Fruit fly (Drosophila melanogaster) whole organism, prepupa: ENCODE measurements around the gene nes.
A peak's percentile ranks its signal among the peaks of the same experiment; 100 is the strongest.

Experiments used
- Blimp-1 ChIP-seq: fragments of 200-800 bp; sonication (Bioruptor generic); optimal IDR thresholded peaks from 3 replicates; lab custom pipeline; 2017; ENCODE audit warnings: missing biosample characterization, missing genetic modification characterization, mild to moderate bottlenecking, moderate library complexity, missing genetic modification reagents
- CG11294 ChIP-seq: fragments of 200-800 bp; sonication (Bioruptor generic); IDR thresholded peaks from 2 replicates; pipeline ENCODE4 v1.3.6; 2022; ENCODE audit warnings: missing biosample characterization, missing genetic modification characterization
- CG11902 ChIP-seq: fragments of 200-800 bp; sonication (Bioruptor generic); optimal IDR thresholded peaks from 3 replicates; lab custom pipeline; 2016; ENCODE audit warnings: missing biosample characterization, missing genetic modification characterization
- CG15336 ChIP-seq: fragments of 200-800 bp; sonication (Bioruptor generic); IDR thresholded peaks from 2 replicates; pipeline ENCODE4 v1.3.6; 2022; ENCODE audit warnings: missing biosample characterization, missing genetic modification characterization
- CG31627 ChIP-seq: fragments of 200-800 bp; sonication (Bioruptor generic); optimal IDR thresholded peaks from 3 replicates; lab custom pipeline; 2016; ENCODE audit warnings: missing biosample characterization, missing genetic modification characterization
- CG32006 ChIP-seq: fragments of 200-800 bp; sonication (Bioruptor generic); optimal IDR thresholded peaks from 3 replicates; lab custom pipeline; 2017; ENCODE audit warnings: missing biosample characterization, mild to moderate bottlenecking, missing genetic modification characterization
- CG34406 ChIP-seq: fragments of 200-800 bp; sonication (Bioruptor generic); optimal IDR thresholded peaks from 3 replicates; lab custom pipeline; 2016; ENCODE audit warnings: missing biosample characterization, missing genetic modification characterization
- CG6163 ChIP-seq: fragments of 200-800 bp; sonication (Bioruptor generic); IDR thresholded peaks from 3 replicates; pipeline ENCODE4 v1.3.6; 2022; ENCODE audit warnings: missing biosample characterization, missing genetic modification characterization
- CG8319 ChIP-seq: fragments of 200-800 bp; sonication (Bioruptor generic); optimal IDR thresholded peaks from 3 replicates; lab custom pipeline; 2016; ENCODE audit warnings: missing biosample characterization, missing genetic modification characterization
- CG9139 ChIP-seq: fragments of 200-800 bp; sonication (Bioruptor generic); optimal IDR thresholded peaks from 3 replicates; lab custom pipeline; 2017; ENCODE audit warnings: missing biosample characterization, mild to moderate bottlenecking, missing genetic modification characterization
- Eip75B ChIP-seq: fragments of 200-800 bp; sonication (Bioruptor generic); optimal IDR thresholded peaks from 3 replicates; lab custom pipeline; 2016; ENCODE audit warnings: missing biosample characterization, missing genetic modification characterization
- Eip78C ChIP-seq: fragments of 200-800 bp; sonication (Bioruptor generic); peaks from one replicate; lab custom pipeline; 2016; ENCODE audit warnings: missing biosample characterization, missing genetic modification characterization
- Hr38 ChIP-seq: sonication (Bioruptor generic); optimal IDR thresholded peaks from 2 replicates; lab custom pipeline; 2016; ENCODE audit warnings: missing biosample characterization, missing genetic modification characterization
- Hr4 ChIP-seq: fragments of 200-800 bp; sonication (Bioruptor generic); optimal IDR thresholded peaks from 3 replicates; lab custom pipeline; 2016; ENCODE audit warnings: missing biosample characterization, missing genetic modification characterization
- OdsH ChIP-seq: fragments of 200-800 bp; sonication (Bioruptor generic); optimal IDR thresholded peaks from 3 replicates; lab custom pipeline; 2016; ENCODE audit warnings: missing biosample characterization, missing genetic modification characterization
- Sox102F ChIP-seq: fragments of 200-800 bp; sonication (Bioruptor generic); optimal IDR thresholded peaks from 2 replicates; lab custom pipeline; 2016; ENCODE audit warnings: missing biosample characterization, mild to moderate bottlenecking, missing genetic modification characterization
- Sox14 ChIP-seq: fragments of 200-800 bp; sonication (Bioruptor generic); optimal IDR thresholded peaks from 3 replicates; lab custom pipeline; 2016; ENCODE audit warnings: missing biosample characterization, missing genetic modification characterization
- Sox15 ChIP-seq: fragments of 200-800 bp; sonication (Bioruptor generic); optimal IDR thresholded peaks from 3 replicates; lab custom pipeline; 2016; ENCODE audit warnings: missing biosample characterization, missing genetic modification characterization
- cyc ChIP-seq: fragments of 200-800 bp; sonication (Bioruptor generic); optimal IDR thresholded peaks from 3 replicates; lab custom pipeline; 2016; ENCODE audit warnings: missing biosample characterization, missing genetic modification characterization
- dac ChIP-seq: fragments of 200-800 bp; sonication (Bioruptor generic); optimal IDR thresholded peaks from 2 replicates; lab custom pipeline; 2017; ENCODE audit warnings: missing biosample characterization, mild to moderate bottlenecking, missing genetic modification characterization
- dsx ChIP-seq: fragments of 200-800 bp; optimal IDR thresholded peaks from 3 replicates; lab custom pipeline; 2019; ENCODE audit warnings: missing biosample characterization, mild to moderate bottlenecking, missing genetic modification characterization, moderate library complexity; ENCODE audit not compliant: poor library complexity, severe bottlenecking
- fd59A ChIP-seq: fragments of 200-800 bp; sonication (Bioruptor generic); optimal IDR thresholded peaks from 2 replicates; lab custom pipeline; 2017; ENCODE audit warnings: missing biosample characterization, mild to moderate bottlenecking, missing genetic modification characterization, missing genetic modification reagents
- lz ChIP-seq: fragments of 200-800 bp; sonication (Bioruptor generic); optimal IDR thresholded peaks from 3 replicates; lab custom pipeline; 2016; ENCODE audit warnings: missing biosample characterization, missing genetic modification characterization
- salr ChIP-seq, 2 experiments: fragments of 200-800 bp; sonication (Bioruptor generic); optimal IDR thresholded peaks; 3 replicates each; lab custom pipeline; 2016 to 2018; ENCODE audit warnings: missing biosample characterization in 2 of 2, missing genetic modification characterization in 2 of 2, mild to moderate bottlenecking in 1 of 2
- svp ChIP-seq: fragments of 200-800 bp; sonication (Bioruptor generic); peaks from one replicate; lab custom pipeline; 2016; ENCODE audit warnings: missing biosample characterization, missing genetic modification characterization
- vri ChIP-seq: fragments of 200-800 bp; sonication (Bioruptor generic); optimal IDR thresholded peaks from 3 replicates; lab custom pipeline; 2016; ENCODE audit warnings: missing biosample characterization, mild to moderate bottlenecking, missing genetic modification characterization

nes gene

DNA sequence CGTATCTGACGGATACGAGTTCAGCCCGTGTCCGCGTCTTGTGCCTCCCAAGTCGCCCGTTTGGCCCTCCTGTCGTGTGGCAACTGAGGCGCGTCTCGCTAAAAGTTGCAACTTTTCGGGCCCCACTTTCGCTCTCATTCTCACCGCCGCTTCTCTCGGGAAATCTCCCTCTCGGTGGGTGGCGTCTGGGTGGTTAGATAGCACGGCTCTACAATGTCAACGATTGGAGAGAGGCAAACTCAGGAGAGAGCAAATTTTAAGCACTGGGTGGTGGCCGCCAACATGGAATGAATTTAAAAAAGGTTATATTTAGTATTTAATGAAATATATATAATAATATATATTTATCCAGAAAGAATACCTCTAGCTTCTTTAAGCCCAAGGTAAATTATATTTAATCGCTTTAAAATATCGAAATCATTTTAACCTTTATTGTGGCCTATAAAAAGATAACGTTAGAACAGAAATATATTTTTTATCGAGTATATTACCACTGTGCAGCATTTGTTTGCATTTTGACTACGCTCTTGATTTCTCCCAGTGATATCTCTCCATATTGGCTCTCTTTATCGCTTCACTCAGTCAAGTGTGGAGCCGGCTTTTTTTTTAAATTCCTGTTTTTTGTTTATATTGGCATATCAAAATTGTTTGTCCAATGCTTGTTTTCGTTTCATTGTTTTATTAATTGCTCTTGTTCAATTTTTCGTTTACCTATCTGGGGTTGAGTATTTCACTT is 32.1 kb upstream of the nes start, which contains the start of gene Gbs-76A (continued):
- peak; percentile 94 for TF ChIP-seq CG15336 (GFP tag; lab: Robert Waterston, UW)
- TF ChIP-seq CG8319 (GFP tag; lab: Kevin White, UChicago), result peak; percentile 75
- TF ChIP-seq svp, result peak; percentile 85
- peak; percentile 26 for TF ChIP-seq Sox15 (GFP tag; lab: Kevin White, UChicago)
- peak; percentile 78 for TF ChIP-seq CG11294
- TF ChIP-seq salr (GFP tag; optimal IDR thresholded peaks at IDR 0.05; lab: Kevin White, UChicago), result peak; percentile 60 to 80
- TF ChIP-seq CG9139, result peak; percentile 63
- peak; percentile 69 for TF ChIP-seq fd59A (GFP tag; lab: Kevin White, UChicago)
- TF ChIP-seq CG32006 (GFP tag; lab: Kevin White, UChicago), result peak; percentile 94
- peak; percentile 53 for TF ChIP-seq lz (GFP tag; lab: Kevin White, UChicago)

- TF ChIP-seq Eip78C (GFP tag; lab: Kevin White, UChicago) (peak; percentile 57), svp (peak; percentile 71), Hr38 (GFP tag; lab: Kevin White, UChicago) (no peak), Eip75B (GFP tag; lab: Kevin White, UChicago) (peak; percentile 0), Blimp-1 (GFP tag; lab: Kevin White, UChicago) (peak; percentile 53), Sox14 (GFP tag; lab: Kevin White, UChicago) (no peak)
Observed at dm6 chr3L:19291465-19292413, 31.3 kb upstream of the nes start.

- no peak for TF ChIP-seq Sox102F
- peak; percentile 52 for TF ChIP-seq svp
Observed at dm6 chr3L:19289411-19289810, 28.9 kb upstream of the nes start.

- TF ChIP-seq CG31627 (no peak), CG34406 (no peak), svp (peak; percentile 97), vri (GFP tag; lab: Kevin White, UChicago) (peak; percentile 40)
Observed at dm6 chr3L:19288395-19288969, 28.0 kb upstream of the nes start.

DNA sequence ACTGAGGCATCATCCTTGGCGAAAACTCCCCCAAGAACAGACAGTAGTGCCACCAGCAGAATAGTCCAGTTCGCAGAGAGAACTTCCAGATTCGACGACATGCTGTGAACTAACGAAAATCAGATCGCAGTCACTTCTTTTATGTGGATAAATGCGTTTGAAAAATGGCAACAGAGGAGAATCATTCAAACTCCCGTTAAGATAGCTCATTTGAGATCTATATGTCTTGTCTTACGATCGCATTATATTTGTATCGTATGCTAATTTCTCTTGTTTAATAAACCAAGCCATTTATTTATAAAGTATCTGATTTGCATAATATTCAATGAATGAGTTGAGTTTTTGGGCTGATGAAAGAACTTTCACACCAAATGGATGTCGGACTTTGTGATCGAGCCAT is 20.2 kb upstream of the nes start, which contains the start of gene CG14089:
TSS of gene CG14089 (minus strand) at position 101 of the 400 bp plus-strand sequence.
- no peak for TF ChIP-seq Eip75B (GFP tag; lab: Kevin White, UChicago)
- no peak for TF ChIP-seq CG9139
- TF ChIP-seq cyc (GFP tag; lab: Kevin White, UChicago), result no peak
- no peak for TF ChIP-seq dac (GFP tag; lab: Kevin White, UChicago)

dm6 chr3L:19280283-19280682 is 19.8 kb upstream of the nes start:
- TF ChIP-seq CG32006 (GFP tag; lab: Kevin White, UChicago) (no peak), OdsH (GFP tag; lab: Kevin White, UChicago) (no peak), CG11902 (no peak), Hr4 (no peak)

- TF ChIP-seq CG6163 (no peak), Blimp-1 (GFP tag; lab: Kevin White, UChicago) (no peak), dac (GFP tag; lab: Kevin White, UChicago) (no peak), CG8319 (GFP tag; lab: Kevin White, UChicago) (no peak), dsx (GFP tag; lab: Kevin White, UChicago) (no peak)
Observed at dm6 chr3L:19275491-19275890, 15.0 kb upstream of the nes start, which contains the start of gene CG14086. Gene CG14086, plus strand, starts transcription at chr3L:19275791.
